Fruit fly (Drosophila melanogaster) whole organism, prepupa: ENCODE data around the gene Dpy-30L1.
A peak's percentile ranks its signal among the peaks of the same experiment; 100 is the strongest.

Experiments
- Blimp-1 ChIP-seq: fragments of 200-800 bp; sonication (Bioruptor generic); optimal IDR thresholded peaks from 3 replicates; lab custom pipeline; 2017; ENCODE audit warnings: missing biosample characterization, missing genetic modification characterization, mild to moderate bottlenecking, moderate library complexity, missing genetic modification reagents
- CG10631 ChIP-seq: fragments of 200-800 bp; sonication (Bioruptor generic); optimal IDR thresholded peaks from 2 replicates; lab custom pipeline; 2016; ENCODE audit warnings: missing biosample characterization, missing genetic modification characterization
- CG10669 ChIP-seq: fragments of 200-800 bp; sonication (Bioruptor generic); optimal IDR thresholded peaks from 3 replicates; lab custom pipeline; 2018; ENCODE audit warnings: missing biosample characterization, mild to moderate bottlenecking, missing genetic modification characterization, moderate library complexity
- CG15336 ChIP-seq: fragments of 200-800 bp; sonication (Bioruptor generic); IDR thresholded peaks from 2 replicates; pipeline ENCODE4 v1.3.6; 2022; ENCODE audit warnings: missing biosample characterization, missing genetic modification characterization
- CG1621 ChIP-seq: fragments of 200-800 bp; sonication (Bioruptor generic); optimal IDR thresholded peaks from 3 replicates; lab custom pipeline; 2018; ENCODE audit warnings: missing biosample characterization, mild to moderate bottlenecking, missing genetic modification characterization
- CG16779 ChIP-seq: fragments of 200-800 bp; sonication (Bioruptor generic); optimal IDR thresholded peaks from 3 replicates; lab custom pipeline; 2017; ENCODE audit warnings: missing biosample characterization, mild to moderate bottlenecking, missing genetic modification characterization
- CG3032 ChIP-seq: fragments of 200-800 bp; optimal IDR thresholded peaks from 2 replicates; lab custom pipeline; 2019; ENCODE audit warnings: missing biosample characterization, mild to moderate bottlenecking, missing genetic modification characterization, moderate library complexity
- CG31627 ChIP-seq: fragments of 200-800 bp; sonication (Bioruptor generic); optimal IDR thresholded peaks from 3 replicates; lab custom pipeline; 2016; ENCODE audit warnings: missing biosample characterization, missing genetic modification characterization
- CG32006 ChIP-seq: fragments of 200-800 bp; sonication (Bioruptor generic); optimal IDR thresholded peaks from 3 replicates; lab custom pipeline; 2017; ENCODE audit warnings: missing biosample characterization, mild to moderate bottlenecking, missing genetic modification characterization
- CG34406 ChIP-seq: fragments of 200-800 bp; sonication (Bioruptor generic); optimal IDR thresholded peaks from 3 replicates; lab custom pipeline; 2016; ENCODE audit warnings: missing biosample characterization, missing genetic modification characterization
- CG3919 ChIP-seq: fragments of 200-800 bp; sonication (Bioruptor generic); optimal IDR thresholded peaks from 3 replicates; lab custom pipeline; 2016; ENCODE audit warnings: missing biosample characterization, missing genetic modification characterization
- CG4318 ChIP-seq: fragments of 200-800 bp; sonication (Bioruptor generic); optimal IDR thresholded peaks from 3 replicates; lab custom pipeline; 2017; ENCODE audit warnings: missing biosample characterization, mild to moderate bottlenecking, missing genetic modification characterization
- CG6808 ChIP-seq: fragments of 200-800 bp; sonication (Bioruptor generic); optimal IDR thresholded peaks from 3 replicates; lab custom pipeline; 2017; ENCODE audit warnings: missing biosample characterization, missing genetic modification characterization, mild to moderate bottlenecking, moderate library complexity, missing genetic modification reagents
- CG6854 ChIP-seq: fragments of 200-800 bp; sonication (Bioruptor generic); optimal IDR thresholded peaks from 2 replicates; lab custom pipeline; 2017; ENCODE audit warnings: missing biosample characterization, mild to moderate bottlenecking, missing genetic modification characterization
- CG7368 ChIP-seq: fragments of 200-800 bp; sonication (Bioruptor generic); optimal IDR thresholded peaks from 3 replicates; lab custom pipeline; 2016; ENCODE audit warnings: missing biosample characterization, missing genetic modification characterization
- CG8119 ChIP-seq: fragments of 200-800 bp; sonication (Bioruptor generic); IDR thresholded peaks from 3 replicates; pipeline ENCODE4 v1.3.6; 2022; ENCODE audit warnings: missing biosample characterization, missing genetic modification characterization
- CG8319 ChIP-seq: fragments of 200-800 bp; sonication (Bioruptor generic); optimal IDR thresholded peaks from 3 replicates; lab custom pipeline; 2016; ENCODE audit warnings: missing biosample characterization, missing genetic modification characterization
- CG8632 ChIP-seq: fragments of 200-800 bp; sonication (Bioruptor generic); optimal IDR thresholded peaks from 3 replicates; lab custom pipeline; 2016; ENCODE audit warnings: missing biosample characterization, missing genetic modification characterization
- CG9139 ChIP-seq: fragments of 200-800 bp; sonication (Bioruptor generic); optimal IDR thresholded peaks from 3 replicates; lab custom pipeline; 2017; ENCODE audit warnings: missing biosample characterization, mild to moderate bottlenecking, missing genetic modification characterization
- Eip75B ChIP-seq: fragments of 200-800 bp; sonication (Bioruptor generic); optimal IDR thresholded peaks from 3 replicates; lab custom pipeline; 2016; ENCODE audit warnings: missing biosample characterization, missing genetic modification characterization
- Eip78C ChIP-seq: fragments of 200-800 bp; sonication (Bioruptor generic); peaks from one replicate; lab custom pipeline; 2016; ENCODE audit warnings: missing biosample characterization, missing genetic modification characterization
- Eip93F ChIP-seq: fragments of 200-800 bp; sonication (Bioruptor generic); optimal IDR thresholded peaks from 2 replicates; lab custom pipeline; 2016; ENCODE audit warnings: missing biosample characterization, mild to moderate bottlenecking, missing genetic modification characterization
- Ets21C ChIP-seq: fragments of 200-800 bp; sonication (Bioruptor generic); optimal IDR thresholded peaks from 3 replicates; lab custom pipeline; 2016; ENCODE audit warnings: missing biosample characterization, missing genetic modification characterization
- Ets96B ChIP-seq: fragments of 200-800 bp; optimal IDR thresholded peaks from 2 replicates; lab custom pipeline; 2019; ENCODE audit warnings: missing biosample characterization, mild to moderate bottlenecking, missing genetic modification characterization, moderate library complexity
- Gug ChIP-seq: fragments of 200-800 bp; sonication (Bioruptor generic); IDR thresholded peaks from 2 replicates; pipeline ENCODE4 v1.3.6; 2022; ENCODE audit warnings: missing biosample characterization, missing genetic modification characterization
- Hr39 ChIP-seq: fragments of 200-800 bp; sonication (Bioruptor generic); optimal IDR thresholded peaks from 2 replicates; lab custom pipeline; 2016; ENCODE audit warnings: missing biosample characterization, missing genetic modification characterization
- Lpt ChIP-seq: fragments of 200-800 bp; sonication (Bioruptor generic); optimal IDR thresholded peaks from 3 replicates; lab custom pipeline; 2016; ENCODE audit warnings: missing biosample characterization, missing genetic modification characterization
- Sox102F ChIP-seq: fragments of 200-800 bp; sonication (Bioruptor generic); optimal IDR thresholded peaks from 2 replicates; lab custom pipeline; 2016; ENCODE audit warnings: missing biosample characterization, mild to moderate bottlenecking, missing genetic modification characterization
- Sox14 ChIP-seq: fragments of 200-800 bp; sonication (Bioruptor generic); optimal IDR thresholded peaks from 3 replicates; lab custom pipeline; 2016; ENCODE audit warnings: missing biosample characterization, missing genetic modification characterization
- Sox15 ChIP-seq: fragments of 200-800 bp; sonication (Bioruptor generic); optimal IDR thresholded peaks from 3 replicates; lab custom pipeline; 2016; ENCODE audit warnings: missing biosample characterization, missing genetic modification characterization
- cyc ChIP-seq: fragments of 200-800 bp; sonication (Bioruptor generic); optimal IDR thresholded peaks from 3 replicates; lab custom pipeline; 2016; ENCODE audit warnings: missing biosample characterization, missing genetic modification characterization
- dsx ChIP-seq: fragments of 200-800 bp; optimal IDR thresholded peaks from 3 replicates; lab custom pipeline; 2019; ENCODE audit warnings: missing biosample characterization, mild to moderate bottlenecking, missing genetic modification characterization, moderate library complexity; ENCODE audit not compliant: poor library complexity, severe bottlenecking
- eg ChIP-seq: fragments of 200-800 bp; sonication (Bioruptor generic); IDR thresholded peaks from 3 replicates; pipeline ENCODE4 v1.3.6; 2022; ENCODE audit warnings: missing biosample characterization, missing genetic modification characterization
- fd85E ChIP-seq: fragments of 200-800 bp; sonication (Bioruptor generic); optimal IDR thresholded peaks from 3 replicates; lab custom pipeline; 2016; ENCODE audit warnings: missing biosample characterization, missing genetic modification characterization
- fkh ChIP-seq: fragments of 200-800 bp; sonication (Bioruptor generic); optimal IDR thresholded peaks from 3 replicates; lab custom pipeline; 2017; ENCODE audit warnings: missing biosample characterization, mild to moderate bottlenecking, missing genetic modification characterization, moderate library complexity
- lz ChIP-seq: fragments of 200-800 bp; sonication (Bioruptor generic); optimal IDR thresholded peaks from 3 replicates; lab custom pipeline; 2016; ENCODE audit warnings: missing biosample characterization, missing genetic modification characterization
- net ChIP-seq: fragments of 200-800 bp; sonication (Bioruptor generic); optimal IDR thresholded peaks from 3 replicates; lab custom pipeline; 2016; ENCODE audit warnings: missing biosample characterization, missing genetic modification characterization
- pdm3 ChIP-seq: fragments of 200-800 bp; sonication (Bioruptor generic); optimal IDR thresholded peaks from 3 replicates; lab custom pipeline; 2016; ENCODE audit warnings: missing biosample characterization, missing genetic modification characterization
- ss ChIP-seq, 2 experiments: fragments of 200-800 bp; sonication (Bioruptor generic); optimal IDR thresholded peaks; 2 replicates in 1 of 2; 3 replicates in 1 of 2; lab custom pipeline; 2017 to 2018; ENCODE audit warnings: mild to moderate bottlenecking in 2 of 2, missing biosample characterization in 2 of 2, missing genetic modification characterization in 2 of 2, moderate library complexity in 1 of 2
- svp ChIP-seq: fragments of 200-800 bp; sonication (Bioruptor generic); peaks from one replicate; lab custom pipeline; 2016; ENCODE audit warnings: missing biosample characterization, missing genetic modification characterization

Dpy-30L1 gene

DNA sequence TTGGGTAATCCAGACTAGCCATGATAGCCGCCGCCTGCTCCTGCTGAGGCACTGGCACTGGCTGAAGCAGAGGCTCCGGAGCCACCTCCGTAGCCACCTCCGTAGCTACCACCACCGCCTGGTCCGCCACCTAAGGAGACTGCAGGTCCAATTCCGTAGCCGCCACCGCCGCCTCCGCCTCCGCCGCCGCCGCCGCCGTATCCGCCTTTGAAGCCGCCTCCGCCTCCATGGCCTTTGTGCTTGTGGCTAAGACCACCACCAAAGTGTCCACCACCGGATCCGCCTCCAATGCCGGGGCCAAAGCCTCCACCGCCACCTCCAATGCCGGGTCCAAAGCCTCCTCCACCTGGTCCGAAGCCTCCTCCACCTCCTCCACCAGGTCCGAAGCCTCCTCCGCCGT is 39.4 kb upstream of the Dpy-30L1 start:
- no peak for TF ChIP-seq Sox15
- no peak for TF ChIP-seq CG16779 (tag; lab: Kevin White, UChicago)
- no peak for TF ChIP-seq dsx (GFP tag; lab: Kevin White, UChicago)
- no peak for TF ChIP-seq CG34406 (GFP tag; lab: Kevin White, UChicago)
- no peak for TF ChIP-seq Sox102F
- TF ChIP-seq CG10631 (GFP tag; lab: Kevin White, UChicago), result no peak
- no peak for TF ChIP-seq Ets21C (GFP tag; lab: Kevin White, UChicago)
- no peak for TF ChIP-seq CG8119
- TF ChIP-seq CG1621 (tag; lab: Kevin White, UChicago), result no peak
- no peak for TF ChIP-seq Eip93F (GFP tag; lab: Kevin White, UChicago)
- no peak for TF ChIP-seq CG10669 (GFP tag; lab: Kevin White, UChicago)
- no peak for TF ChIP-seq eg (GFP tag; lab: Robert Waterston, UW)
- no peak for TF ChIP-seq lz (GFP tag; lab: Kevin White, UChicago)
- TF ChIP-seq Blimp-1, result no peak

DNA sequence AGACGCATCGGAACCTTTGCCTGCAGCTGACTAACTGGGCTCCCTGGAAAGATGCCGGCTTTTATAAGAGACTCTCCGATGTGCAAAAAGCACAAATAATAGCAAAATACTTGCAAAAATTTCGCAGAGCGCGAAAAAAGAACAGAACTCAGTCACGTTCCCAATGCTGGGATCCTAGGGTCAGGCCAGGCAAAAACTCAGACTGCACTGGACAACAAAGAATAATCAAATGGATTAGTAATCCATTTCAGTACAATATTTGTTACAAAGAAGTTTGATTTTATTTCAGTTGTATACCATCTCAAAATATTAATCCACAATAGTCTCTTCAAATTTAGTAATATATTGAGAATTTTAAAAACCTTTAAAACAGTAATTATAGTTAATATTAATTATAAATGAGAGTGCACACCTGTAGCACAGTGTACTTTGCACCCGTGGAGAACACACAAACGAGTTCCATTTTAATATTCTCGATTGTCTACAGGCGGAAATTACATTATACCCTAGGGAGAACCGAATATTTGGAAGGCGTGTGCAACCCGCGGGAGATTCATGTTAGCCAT is 38.3 kb upstream of the Dpy-30L1 start, which contains the start of gene CG17108:
Gene CG17108, minus strand, starts transcription at position 51 of the 566 bp plus-strand sequence.
- peak; percentile 8 for TF ChIP-seq dsx (GFP tag; lab: Kevin White, UChicago)
- TF ChIP-seq CG9139 (GFP tag; lab: Kevin White, UChicago), result peak; percentile 21
- TF ChIP-seq ss (GFP tag; optimal IDR thresholded peaks at IDR 0.05; lab: Kevin White, UChicago), result peak in 1 of 2 experiments; percentile 22
- TF ChIP-seq Eip78C (GFP tag; lab: Kevin White, UChicago), result peak; percentile 30
- peak; percentile 42 for TF ChIP-seq CG6808 (GFP tag; lab: Kevin White, UChicago)
- peak; percentile 80 for TF ChIP-seq svp (GFP tag; lab: Kevin White, UChicago)
- no peak for TF ChIP-seq Ets21C (GFP tag; lab: Kevin White, UChicago)
- peak; percentile 53 for TF ChIP-seq Ets96B (tag; lab: Kevin White, UChicago)
- TF ChIP-seq CG16779 (tag; lab: Kevin White, UChicago), result no peak
- TF ChIP-seq, all 60 proteins: peak for 7

DNA sequence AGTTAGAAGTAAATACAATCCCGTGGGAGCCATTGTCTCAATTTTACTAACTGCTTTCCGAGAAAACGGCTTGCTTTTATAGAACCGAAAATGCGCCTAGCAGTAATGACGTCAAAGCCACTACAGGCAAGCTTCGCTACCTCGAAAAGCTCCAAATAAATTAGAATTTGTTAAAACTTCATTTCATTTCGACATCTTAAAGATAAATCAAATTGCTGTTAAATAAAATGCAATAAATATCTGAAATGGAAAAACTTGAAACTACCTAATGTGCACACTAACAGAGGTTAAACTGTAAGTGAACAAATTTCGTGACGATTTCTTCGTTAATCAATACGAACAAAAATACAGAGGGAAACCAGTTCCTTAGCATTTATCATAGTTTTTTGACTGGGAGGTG is 34.5 kb upstream of the Dpy-30L1 start, which contains the start of gene CG7300:
Gene CG7300, minus strand, starts transcription at position 52 of the 400 bp plus-strand sequence.
- TF ChIP-seq svp (GFP tag; lab: Kevin White, UChicago) (peak; percentile 18), CG10669 (GFP tag; lab: Kevin White, UChicago) (no peak), Eip78C (GFP tag; lab: Kevin White, UChicago) (peak; percentile 81), eg (GFP tag; lab: Robert Waterston, UW) (0 out of 3 replicates have a peak, but pooled peaks have one; percentile 13), CG32006 (peak; percentile 27)
- TF ChIP-seq, all 60 proteins: peak for 4

DNA sequence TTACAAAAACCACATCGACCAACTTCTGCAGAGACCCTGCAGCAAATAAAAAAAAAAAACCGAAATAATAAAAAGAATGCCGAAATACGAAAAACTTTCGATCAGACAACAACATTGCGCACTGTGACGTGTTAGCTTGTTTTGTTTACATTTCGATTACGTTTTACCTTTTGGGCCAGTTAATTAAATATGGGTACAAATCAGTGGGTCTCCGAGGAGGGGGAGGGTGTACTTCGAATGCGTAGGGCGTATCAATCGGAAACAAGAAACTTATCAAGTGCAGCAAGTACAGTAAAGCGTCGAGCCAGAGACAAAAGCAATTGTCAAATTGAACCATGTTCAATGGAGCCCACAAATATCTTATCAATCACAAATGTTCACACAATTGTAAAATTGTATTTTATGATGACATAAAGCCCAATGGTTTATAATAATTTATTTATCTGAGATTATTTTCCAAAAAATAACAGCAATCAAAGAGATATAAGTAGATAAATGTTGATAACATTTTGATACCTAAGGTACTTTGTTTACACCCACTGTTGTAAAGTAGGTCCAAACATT is 30.9 kb upstream of the Dpy-30L1 start, which contains the start of gene Lip1:
Gene Lip1, minus strand, starts transcription at position 46 of the 564 bp plus-strand sequence.
- TF ChIP-seq CG3919 (GFP tag; lab: Kevin White, UChicago) (no peak), fkh (GFP tag; lab: Kevin White, UChicago) (peak; percentile 15), Ets96B (tag; lab: Kevin White, UChicago) (no peak), svp (GFP tag; lab: Kevin White, UChicago) (peak; percentile 23), CG15336 (GFP tag; lab: Robert Waterston, UW) (no peak)

DNA sequence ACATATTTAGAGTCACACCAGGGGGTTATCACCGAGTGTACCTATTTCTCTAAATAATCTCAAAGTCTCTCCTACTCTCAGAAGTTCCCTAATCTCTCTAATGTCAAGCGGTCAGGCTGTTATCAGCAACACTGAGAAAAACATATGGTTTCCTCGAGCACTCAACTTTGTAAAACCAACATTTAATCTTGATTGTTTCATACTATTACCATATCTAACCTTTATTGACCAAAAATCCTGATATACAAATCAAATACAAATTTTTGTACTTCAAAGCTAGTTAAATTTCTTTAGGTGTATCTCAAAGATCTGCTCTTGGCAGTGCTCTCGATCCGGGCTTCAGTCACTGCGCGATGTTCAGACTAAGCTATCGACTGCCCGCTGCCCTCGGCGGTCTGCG is 29.2 kb upstream of the Dpy-30L1 start, which contains the start of gene CG6415:
Gene CG6415, plus strand, starts transcription at position 341 of the 400 bp plus-strand sequence.
- TF ChIP-seq CG4318 (GFP tag; lab: Kevin White, UChicago) (peak; percentile 48), pdm3 (GFP tag; lab: Kevin White, UChicago) (peak; percentile 48), Hr39 (GFP tag; lab: Kevin White, UChicago) (peak; percentile 22), eg (GFP tag; lab: Robert Waterston, UW) (peak; percentile 85), Eip78C (GFP tag; lab: Kevin White, UChicago) (peak; percentile 65), Gug (peak; percentile 78), cyc (GFP tag; lab: Kevin White, UChicago) (no peak), Sox15 (no peak), Lpt (GFP tag; lab: Kevin White, UChicago) (no peak), CG8632 (GFP tag; lab: Kevin White, UChicago) (no peak), CG31627 (GFP tag; lab: Kevin White, UChicago) (peak; percentile 32), fd85E (no peak), net (GFP tag; lab: Kevin White, UChicago) (peak; percentile 45), CG10631 (GFP tag; lab: Kevin White, UChicago) (no peak), CG8319 (GFP tag; lab: Kevin White, UChicago) (no peak), Sox14 (GFP tag; lab: Kevin White, UChicago) (peak; percentile 20), CG3032 (tag; lab: Kevin White, UChicago) (no peak), CG6854 (GFP tag; lab: Kevin White, UChicago) (no peak), CG1621 (tag; lab: Kevin White, UChicago) (no peak), CG7368 (GFP tag; lab: Kevin White, UChicago) (no peak), Eip75B (GFP tag; lab: Kevin White, UChicago) (no peak), Ets21C (GFP tag; lab: Kevin White, UChicago) (no peak)
